Fruit fly (Drosophila melanogaster) whole organism, embryonic: ENCODE results near the gene hyd.

ENCODE experiments used
- Aef1 ChIP-seq: fragments of 200-800 bp; sonication (Bioruptor generic); IDR thresholded peaks from 3 replicates; pipeline ENCODE4 v1.3.6; 2022; ENCODE audit warnings: missing biosample characterization, missing genetic modification characterization
- Awh ChIP-seq: fragments of 200-800 bp; sonication (Bioruptor generic); IDR thresholded peaks from 2 replicates; pipeline ENCODE4, ENCODE4 v1.3.6; 2022; ENCODE audit warnings: missing biosample characterization, missing genetic modification characterization
- B-H1 ChIP-seq: fragments of 200-800 bp; sonication (Bioruptor generic); IDR thresholded peaks from 3 replicates; pipeline ENCODE4 v1.3.6; 2022; ENCODE audit warnings: missing biosample characterization, missing genetic modification characterization
- B-H2 ChIP-seq: fragments of 200-800 bp; sonication (Bioruptor generic); optimal IDR thresholded peaks from 2 replicates; lab custom pipeline; 2018; ENCODE audit warnings: missing biosample characterization, mild to moderate bottlenecking, missing genetic modification characterization
- CG1024 ChIP-seq: fragments of 200-800 bp; sonication (Bioruptor generic); IDR thresholded peaks from 2 replicates; pipeline ENCODE4 v1.3.6; 2022; ENCODE audit warnings: missing biosample characterization, missing genetic modification characterization
- CG12391 ChIP-seq: fragments of 200-800 bp; sonication (Bioruptor generic); optimal IDR thresholded peaks from 3 replicates; lab custom pipeline; 2018; ENCODE audit warnings: missing biosample characterization, mild to moderate bottlenecking, missing genetic modification characterization, moderate library complexity
- CG13894 ChIP-seq: fragments of 200-800 bp; sonication (Bioruptor generic); optimal IDR thresholded peaks from 3 replicates; lab custom pipeline; 2018; ENCODE audit warnings: missing biosample characterization, mild to moderate bottlenecking, missing genetic modification characterization, moderate library complexity
- CG14014 ChIP-seq: fragments of 200-800 bp; sonication (Bioruptor generic); IDR thresholded peaks from 2 replicates; pipeline ENCODE4 v1.3.6; 2022; ENCODE audit warnings: missing biosample characterization, missing genetic modification characterization
- CG14667 ChIP-seq: fragments of 200-800 bp; sonication (Bioruptor generic); IDR thresholded peaks from 2 replicates; pipeline ENCODE4 v1.3.6; 2022; ENCODE audit warnings: missing biosample characterization, missing genetic modification characterization
- CG14965 ChIP-seq: fragments of 200-800 bp; sonication (Bioruptor generic); optimal IDR thresholded peaks from 2 replicates; lab custom pipeline; 2016; ENCODE audit warnings: missing biosample characterization, missing genetic modification characterization, borderline replicate concordance
- CG16813 ChIP-seq: fragments of 200-800 bp; sonication (Bioruptor generic); IDR thresholded peaks from 3 replicates; pipeline ENCODE4 v1.3.6; 2022; ENCODE audit warnings: missing biosample characterization, missing genetic modification characterization; ENCODE audit not compliant: partially characterized antibody
- CG17385 ChIP-seq: fragments of 200-800 bp; sonication (Bioruptor generic); optimal IDR thresholded peaks from 3 replicates; lab custom pipeline; 2018; ENCODE audit warnings: missing biosample characterization, mild to moderate bottlenecking, missing genetic modification characterization
- CG17829 ChIP-seq: fragments of 200-800 bp; optimal IDR thresholded peaks from 2 replicates; lab custom pipeline; 2019; ENCODE audit warnings: missing biosample characterization, mild to moderate bottlenecking, missing genetic modification characterization, moderate library complexity
- CG2120 ChIP-seq: fragments of 200-800 bp; sonication (Bioruptor generic); optimal IDR thresholded peaks from 3 replicates; lab custom pipeline; 2016; ENCODE audit warnings: missing biosample characterization, missing genetic modification characterization
- CG31365 ChIP-seq: fragments of 200-800 bp; sonication (Bioruptor generic); optimal IDR thresholded peaks from 2 replicates; lab custom pipeline; 2018; ENCODE audit warnings: missing biosample characterization, mild to moderate bottlenecking, missing genetic modification characterization
- CG31388 ChIP-seq: fragments of 200-800 bp; sonication (Bioruptor generic); optimal IDR thresholded peaks from 2 replicates; lab custom pipeline; 2016; ENCODE audit warnings: missing biosample characterization, missing genetic modification characterization
- CG3407 ChIP-seq: fragments of 200-800 bp; sonication (Bioruptor generic); optimal IDR thresholded peaks from 2 replicates; lab custom pipeline; 2018; ENCODE audit warnings: missing biosample characterization, mild to moderate bottlenecking, missing genetic modification characterization
- CG3847 ChIP-seq: fragments of 200-800 bp; sonication (Bioruptor generic); IDR thresholded peaks from 2 replicates; pipeline ENCODE4 v1.3.6; 2022; ENCODE audit warnings: missing biosample characterization, missing genetic modification characterization
- CG7839 ChIP-seq: fragments of 200-800 bp; sonication (Bioruptor generic); optimal IDR thresholded peaks from 3 replicates; lab custom pipeline; 2018; ENCODE audit warnings: missing biosample characterization, mild to moderate bottlenecking, missing genetic modification characterization, moderate library complexity
- CG8281 ChIP-seq: fragments of 200-800 bp; sonication (Bioruptor generic); optimal IDR thresholded peaks from 2 replicates; lab custom pipeline; 2018; ENCODE audit warnings: missing biosample characterization, mild to moderate bottlenecking, missing genetic modification characterization, moderate library complexity
- CG8478 ChIP-seq: fragments of >200 bp; optimal IDR thresholded peaks from 2 replicates; lab custom pipeline; 2018
- CTCF ChIP-seq: fragments of 200-800 bp; sonication (Bioruptor generic); optimal IDR thresholded peaks from 2 replicates; lab custom pipeline; 2017; ENCODE audit warnings: missing biosample characterization, mild to moderate bottlenecking, missing genetic modification characterization, moderate library complexity
- CoRest ChIP-seq: fragments of 200-800 bp; sonication (Bioruptor generic); optimal IDR thresholded peaks from 3 replicates; lab custom pipeline; 2018; ENCODE audit warnings: missing biosample characterization, mild to moderate bottlenecking, missing genetic modification characterization, moderate library complexity
- CrebB ChIP-seq: fragments of 200-800 bp; sonication (Bioruptor generic); optimal IDR thresholded peaks from 3 replicates; lab custom pipeline; 2018; ENCODE audit warnings: missing biosample characterization, mild to moderate bottlenecking, missing genetic modification characterization
- Dek ChIP-seq: fragments of 200-800 bp; sonication (Bioruptor generic); optimal IDR thresholded peaks from 3 replicates; lab custom pipeline; 2019; ENCODE audit warnings: missing biosample characterization, mild to moderate bottlenecking, missing genetic modification characterization, moderate library complexity
- Dref ChIP-seq: fragments of 200-800 bp; sonication (Bioruptor generic); IDR thresholded peaks from 2 replicates; pipeline ENCODE4 v1.3.6; 2022; ENCODE audit warnings: missing biosample characterization, missing genetic modification characterization
- Elba2 ChIP-seq: fragments of 200-800 bp; sonication (Bioruptor generic); optimal IDR thresholded peaks from 3 replicates; lab custom pipeline; 2016; ENCODE audit warnings: missing biosample characterization, missing genetic modification characterization
- Gug ChIP-seq: fragments of 200-800 bp; sonication (Bioruptor generic); IDR thresholded peaks from 4 replicates; pipeline ENCODE4 v1.3.6; 2022; ENCODE audit warnings: missing biosample characterization, missing genetic modification characterization
- Hand ChIP-seq: fragments of 200-800 bp; sonication (Bioruptor generic); optimal IDR thresholded peaks from 2 replicates; lab custom pipeline; 2017; ENCODE audit warnings: mild to moderate bottlenecking, missing biosample characterization, missing genetic modification reagents, missing genetic modification characterization
- HmgZ ChIP-seq: fragments of 200-800 bp; sonication (Bioruptor generic); optimal IDR thresholded peaks from 2 replicates; lab custom pipeline; 2018; ENCODE audit warnings: missing biosample characterization, mild to moderate bottlenecking, missing genetic modification characterization
- Hr39 ChIP-seq: fragments of >200 bp; optimal IDR thresholded peaks from 2 replicates; lab custom pipeline; 2017
- Med ChIP-seq: fragments of 200-800 bp; sonication (Bioruptor generic); peaks from one replicate; lab custom pipeline; 2016; ENCODE audit warnings: missing biosample characterization, missing genetic modification characterization, mild to moderate bottlenecking, inconsistent platforms, moderate library complexity
- Mes4 ChIP-seq: fragments of 200-800 bp; sonication (Bioruptor generic); optimal IDR thresholded peaks from 2 replicates; lab custom pipeline; 2016; ENCODE audit warnings: missing biosample characterization, missing genetic modification characterization
- Myb ChIP-seq: fragments of 200-800 bp; sonication (Bioruptor generic); optimal IDR thresholded peaks from 2 replicates; lab custom pipeline; 2016; ENCODE audit warnings: missing biosample characterization, missing genetic modification characterization
- Rfx ChIP-seq: fragments of 200-800 bp; sonication (Bioruptor generic); IDR thresholded peaks from 2 replicates; pipeline ENCODE4 v1.3.6; 2022; ENCODE audit warnings: missing biosample characterization, missing genetic modification characterization
- abd-A ChIP-seq: fragments of 200-800 bp; sonication (Bioruptor generic); optimal IDR thresholded peaks from 3 replicates; lab custom pipeline; 2019; ENCODE audit warnings: missing biosample characterization, mild to moderate bottlenecking, missing genetic modification characterization, moderate library complexity
- ase ChIP-seq: fragments of 200-800 bp; sonication (Bioruptor generic); IDR thresholded peaks from 3 replicates; pipeline ENCODE4 v1.3.6; 2022; ENCODE audit warnings: missing biosample characterization, missing genetic modification characterization
- br ChIP-seq: fragments of >200 bp; optimal IDR thresholded peaks from 2 replicates; lab custom pipeline; 2017
- cad ChIP-seq: fragments of >200 bp; optimal IDR thresholded peaks from 2 replicates; lab custom pipeline; 2017; ENCODE audit warnings: missing biosample characterization, missing genetic modification characterization
- crc ChIP-seq: fragments of 200-800 bp; sonication (Bioruptor generic); optimal IDR thresholded peaks from 2 replicates; lab custom pipeline; 2016; ENCODE audit warnings: missing biosample characterization, missing genetic modification characterization
- disco-r ChIP-seq: fragments of 200-800 bp; sonication (Bioruptor generic); optimal IDR thresholded peaks from 2 replicates; lab custom pipeline; 2016; ENCODE audit warnings: missing biosample characterization, missing genetic modification characterization
- dm ChIP-seq: fragments of 200-800 bp; sonication (Bioruptor generic); optimal IDR thresholded peaks from 3 replicates; lab custom pipeline; 2016; ENCODE audit warnings: missing biosample characterization, missing genetic modification characterization
- dmrt99B ChIP-seq: fragments of 200-800 bp; sonication (Bioruptor generic); optimal IDR thresholded peaks from 2 replicates; lab custom pipeline; 2018; ENCODE audit warnings: missing biosample characterization, mild to moderate bottlenecking, missing genetic modification characterization, moderate library complexity
- ewg ChIP-seq: fragments of 200-800 bp; sonication (Bioruptor generic); optimal IDR thresholded peaks from 3 replicates; lab custom pipeline; 2017; ENCODE audit warnings: mild to moderate bottlenecking, missing biosample characterization, missing genetic modification reagents, missing genetic modification characterization
- fd3F ChIP-seq: fragments of 200-800 bp; sonication (Bioruptor generic); optimal IDR thresholded peaks from 2 replicates; lab custom pipeline; 2018; ENCODE audit warnings: missing biosample characterization, mild to moderate bottlenecking, missing genetic modification characterization, moderate library complexity
- h ChIP-seq: fragments of >200 bp; optimal IDR thresholded peaks from 2 replicates; lab custom pipeline; 2017
- mam ChIP-seq: fragments of 200-800 bp; sonication (Bioruptor generic); optimal IDR thresholded peaks from 3 replicates; lab custom pipeline; 2016; ENCODE audit warnings: missing biosample characterization, missing genetic modification characterization
- pzg ChIP-seq: fragments of 200-800 bp; sonication (Bioruptor generic); optimal IDR thresholded peaks from 3 replicates; lab custom pipeline; 2018; ENCODE audit warnings: missing biosample characterization, mild to moderate bottlenecking, missing genetic modification characterization, moderate library complexity
- sd ChIP-seq: fragments of 200-800 bp; sonication (Bioruptor generic); optimal IDR thresholded peaks from 3 replicates; lab custom pipeline; 2018; ENCODE audit warnings: missing biosample characterization, mild to moderate bottlenecking, missing genetic modification characterization, moderate library complexity
- tna ChIP-seq: fragments of 200-800 bp; sonication (Bioruptor generic); IDR thresholded peaks from 2 replicates; pipeline ENCODE4 v1.3.6; 2022; ENCODE audit warnings: missing biosample characterization, missing genetic modification characterization; ENCODE audit not compliant: partially characterized antibody
- vfl ChIP-seq: fragments of 200-800 bp; sonication (Bioruptor generic); optimal IDR thresholded peaks from 2 replicates; lab custom pipeline; 2016; ENCODE audit warnings: missing biosample characterization, missing genetic modification characterization
- wor ChIP-seq: fragments of 200-800 bp; sonication (Bioruptor generic); IDR thresholded peaks from 2 replicates; pipeline ENCODE4 v1.3.6; 2022; ENCODE audit warnings: missing biosample characterization, missing genetic modification characterization
- zfh1 ChIP-seq: fragments of 200-800 bp; sonication (Bioruptor generic); IDR thresholded peaks from 3 replicates; pipeline ENCODE4 v1.3.6; 2022; ENCODE audit warnings: missing biosample characterization, missing genetic modification characterization

The hyd gene

DNA sequence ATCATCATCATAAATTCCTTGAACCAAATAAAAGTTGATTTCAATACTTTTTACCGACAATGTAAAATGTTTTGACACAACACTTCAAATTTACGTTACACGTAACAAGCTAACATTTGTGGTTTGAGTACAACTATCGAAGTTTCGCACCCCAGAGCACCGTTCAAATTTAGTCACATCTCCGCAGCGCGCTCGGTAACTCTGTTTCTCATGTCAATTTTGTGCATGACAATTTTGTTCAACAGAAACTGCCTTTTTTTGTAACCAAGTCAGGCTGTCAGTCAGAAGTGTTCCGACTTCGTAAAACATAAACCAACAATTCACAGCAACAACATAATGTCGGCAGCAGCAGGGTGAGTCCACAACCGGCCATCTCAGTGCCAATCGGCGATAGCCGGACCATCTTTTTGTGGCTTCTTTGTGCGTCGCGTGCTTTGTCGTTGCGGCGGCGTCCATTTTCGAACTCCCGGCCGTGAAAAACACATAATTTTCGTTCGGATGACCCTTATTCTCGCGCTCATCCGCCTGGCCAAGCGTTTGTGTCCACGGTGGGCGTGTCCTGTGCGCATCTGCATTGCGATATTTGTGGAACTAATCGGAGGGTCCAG, 47.6 kb downstream of the hyd start, which contains the start of gene p23 (continued):
- peak; percentile 9; the same call in 1 of the 2 replicates for TF ChIP-seq tna (GFP tag; lab: Robert Waterston, UW)
- no peak for TF ChIP-seq CG3407 (GFP tag; lab: Kevin White, UChicago)
- no peak; the same call in 2 of the 3 replicates for TF ChIP-seq zfh1 (GFP tag; lab: Robert Waterston, UW)
- TF ChIP-seq Awh (GFP tag; lab: Robert Waterston, UW) = no peak
- TF ChIP-seq abd-A (tag; lab: Kevin White, UChicago) = no peak
- peak; percentile 82 for TF ChIP-seq sd
- no peak for TF ChIP-seq B-H1 (GFP tag; lab: Robert Waterston, UW)
- no peak for TF ChIP-seq dmrt99B (tag; lab: Kevin White, UChicago)
- peak; percentile 81 for TF ChIP-seq Myb (GFP tag; lab: Kevin White, UChicago)
- TF ChIP-seq CG14667 (GFP tag; lab: Robert Waterston, UW) = no peak
- TF ChIP-seq CTCF (GFP tag; lab: Kevin White, UChicago) = peak; percentile 81
- TF ChIP-seq Aef1 = no peak
- TF ChIP-seq CG31388 (GFP tag; lab: Kevin White, UChicago) = no peak
- TF ChIP-seq CG31365 (tag; lab: Kevin White, UChicago) = no peak
- peak; percentile 17 for TF ChIP-seq CoRest (tag; lab: Kevin White, UChicago)
- TF ChIP-seq HmgZ (tag; lab: Kevin White, UChicago) = peak; percentile 86
- TF ChIP-seq mam (GFP tag; lab: Kevin White, UChicago) = no peak
- TF ChIP-seq Hand (GFP tag; lab: Kevin White, UChicago) = no peak
- TF ChIP-seq disco-r = peak; percentile 33
- TF ChIP-seq CrebB (tag; lab: Kevin White, UChicago) = no peak
- TF ChIP-seq ewg (GFP tag; lab: Kevin White, UChicago) = peak; percentile 41
- no peak for TF ChIP-seq Hr39 (lab: Kevin White, UChicago)
- no peak for TF ChIP-seq CG17385 (GFP tag; lab: Kevin White, UChicago)
- TF ChIP-seq fd3F (GFP tag; lab: Kevin White, UChicago) = no peak
- TF ChIP-seq CG3847 (GFP tag; lab: Robert Waterston, UW) = peak; percentile 81
- no peak for TF ChIP-seq B-H2 (GFP tag; lab: Kevin White, UChicago)
- TF ChIP-seq h (lab: Kevin White, UChicago) = no peak
- no peak for TF ChIP-seq br (lab: Kevin White, UChicago)
- TF ChIP-seq CG12391 = peak; percentile 30
- TF ChIP-seq CG16813 (GFP tag; lab: Robert Waterston, UW) = peak; percentile 62
- TF ChIP-seq Dek (tag; lab: Kevin White, UChicago) = peak; percentile 32
- peak; percentile 97 for TF ChIP-seq pzg (GFP tag; lab: Kevin White, UChicago)
- no peak for TF ChIP-seq crc (GFP tag; lab: Kevin White, UChicago)
- no peak for TF ChIP-seq Elba2 (GFP tag; lab: Kevin White, UChicago)
- TF ChIP-seq CG8281 (tag; lab: Kevin White, UChicago) = no peak
- TF ChIP-seq CG1024 (GFP tag; lab: Robert Waterston, UW) = no peak
- TF ChIP-seq CG17829 (tag; lab: Kevin White, UChicago) = peak; percentile 42
- TF ChIP-seq CG8478 (lab: Kevin White, UChicago) = no peak
- no peak for TF ChIP-seq CG14965 (GFP tag; lab: Kevin White, UChicago)
- TF ChIP-seq Mes4 (GFP tag; lab: Kevin White, UChicago) = no peak
- no peak for TF ChIP-seq CG7839
- no peak for TF ChIP-seq CG13894 (tag; lab: Kevin White, UChicago)
- TF ChIP-seq ase (GFP tag; lab: Robert Waterston, UW) = no peak
- no peak for TF ChIP-seq Gug (GFP tag; lab: Robert Waterston, UW)
- TF ChIP-seq CG2120 (GFP tag; lab: Kevin White, UChicago) = no peak
- TF ChIP-seq wor = no peak
- peak; percentile 44 for TF ChIP-seq Dref (GFP tag; lab: Robert Waterston, UW)
- TF ChIP-seq Rfx (GFP tag; lab: Robert Waterston, UW) = peak; percentile 63
- TF ChIP-seq dm (GFP tag; lab: Kevin White, UChicago) = peak; percentile 70
- no peak for TF ChIP-seq CG14014 (GFP tag; lab: Robert Waterston, UW)
- TF ChIP-seq vfl = no peak
- TF ChIP-seq Med (GFP tag; lab: Kevin White, UChicago) = peak; percentile 83
- no peak for TF ChIP-seq cad (GFP tag; lab: Kevin White, UChicago)
